Fruit fly (Drosophila melanogaster): ENCODE data around the gene CG33658.

dm6 chr3R:24816993-24817854 is 23.7 kb downstream of the CG33658 start, which contains the start of the genes CG5808 and Saf-B:
- no peak for TF ChIP-seq usp (GFP tag; optimal IDR thresholded peaks at IDR 0.05)
- TF ChIP-seq sage (GFP tag; optimal IDR thresholded peaks at IDR 0.05), result no peak
- peak; percentile 27 for TF ChIP-seq psq (GFP tag; optimal IDR thresholded peaks at IDR 0.05)
- TF ChIP-seq Myc (optimal IDR thresholded peaks at IDR 0.05), result no peak
- TF ChIP-seq Abd-B (GFP tag; optimal IDR thresholded peaks at IDR 0.05), result no peak
- no peak for TF ChIP-seq dmrt93B (GFP tag; optimal IDR thresholded peaks at IDR 0.05)
- no peak for TF ChIP-seq tai (GFP tag; optimal IDR thresholded peaks at IDR 0.05)
- TF ChIP-seq CrebA (GFP tag; optimal IDR thresholded peaks at IDR 0.05; ENCODE audit: borderline replicate concordance), result no peak
- no peak for TF ChIP-seq fru (GFP tag; optimal IDR thresholded peaks at IDR 0.05)
- no peak for TF ChIP-seq OdsH (GFP tag; optimal IDR thresholded peaks at IDR 0.05)
- TF ChIP-seq sv (GFP tag; optimal IDR thresholded peaks at IDR 0.05), result no peak
- TF ChIP-seq Jra (GFP tag; optimal IDR thresholded peaks at IDR 0.05), result no peak
- TF ChIP-seq br (GFP tag; optimal IDR thresholded peaks at IDR 0.05), result no peak
- no peak for TF ChIP-seq Hr78 (GFP tag; optimal IDR thresholded peaks at IDR 0.05)

Measured in whole organism, wandering third instar larva.